Worm (Caenorhabditis elegans) whole organism, midembryonic: ENCODE results near the gene C16C4.18.

Experiments used
- T22C8.4 ChIP-seq: fragments of 200-800 bp; sonication (Bioruptor generic); IDR thresholded peaks from 2 replicates; pipeline ENCODE4 v1.3.6; 2022; ENCODE audit warnings: missing genetic modification characterization, missing compliant biosample characterization
- cog-1 ChIP-seq: sonication (generic microtip); optimal IDR thresholded peaks from 2 replicates; lab custom pipeline; 2016; ENCODE audit warnings: missing genetic modification characterization, missing compliant biosample characterization
- flt-1 ChIP-seq: fragments of 200-800 bp; sonication (Bioruptor generic); IDR thresholded peaks from 2 replicates; pipeline ENCODE4 v1.3.6; 2022; ENCODE audit warnings: missing genetic modification characterization, missing compliant biosample characterization
- klf-2 ChIP-seq: fragments of 200-800 bp; sonication (Bioruptor generic); conservative IDR thresholded peaks from 2 replicates; pipeline ENCODE4 v1.3.6; 2022; ENCODE audit warnings: missing genetic modification reagents, missing genetic modification characterization, missing compliant biosample characterization
- med-1 ChIP-seq: sonication (generic microtip); optimal IDR thresholded peaks from 2 replicates; lab custom pipeline; 2017; ENCODE audit warnings: missing genetic modification characterization, mild to moderate bottlenecking, missing compliant biosample characterization, antibody characterized with exemption, missing genetic modification reagents; ENCODE audit not compliant: insufficient read depth
- ref-1 ChIP-seq: fragments of 200-800 bp; sonication (Bioruptor generic); conservative IDR thresholded peaks from 2 replicates; pipeline ENCODE4 v1.3.6; 2022; ENCODE audit warnings: missing genetic modification reagents, missing genetic modification characterization, missing compliant biosample characterization
- tab-1 ChIP-seq: fragments of 200-800 bp; sonication (Bioruptor generic); IDR thresholded peaks from 2 replicates; pipeline ENCODE4 v1.3.6; 2022; ENCODE audit warnings: missing genetic modification characterization, missing compliant biosample characterization
- ztf-23 ChIP-seq: fragments of 200-800 bp; sonication (Bioruptor generic); IDR thresholded peaks from 2 replicates; pipeline ENCODE4 v1.3.6; 2022; ENCODE audit warnings: missing genetic modification reagents, missing genetic modification characterization, missing compliant biosample characterization
- ztf-29 ChIP-seq: fragments of 200-800 bp; sonication (Bioruptor generic); IDR thresholded peaks from 2 replicates; pipeline ENCODE4 v1.3.6; 2022; ENCODE audit warnings: missing genetic modification reagents, missing genetic modification characterization, missing compliant biosample characterization

The C16C4.18 gene

ce11 chrII:1818300-1818699 is 42.8 kb downstream of the C16C4.18 start, which contains the start of gene fbxb-10:
TSS of gene fbxb-10 (minus strand) at chrII:1818400.
- no peak for TF ChIP-seq med-1 (GFP tag; lab: Kevin White, UChicago)
- TF ChIP-seq T22C8.4 (GFP tag; lab: Robert Waterston, UW) = no peak
- TF ChIP-seq ztf-23 = no peak
- no peak for TF ChIP-seq flt-1 (GFP tag; lab: Robert Waterston, UW)
- no peak for TF ChIP-seq ref-1 (GFP tag; lab: Robert Waterston, UW)

ce11 chrII:1816053-1816452 is 45.1 kb downstream of the C16C4.18 start:
- TF ChIP-seq med-1 (GFP tag; lab: Kevin White, UChicago) = no peak
- no peak for TF ChIP-seq ztf-23
- TF ChIP-seq cog-1 (tag; lab: Kevin White, UChicago) = no peak
- no peak for TF ChIP-seq ref-1 (GFP tag; lab: Robert Waterston, UW)
- no peak for TF ChIP-seq T22C8.4 (GFP tag; lab: Robert Waterston, UW)
- TF ChIP-seq klf-2 (GFP tag; lab: Robert Waterston, UW) = no peak
- no peak for TF ChIP-seq tab-1 (GFP tag; lab: Robert Waterston, UW)
- TF ChIP-seq ztf-29 (GFP tag; lab: Robert Waterston, UW) = no peak
- TF ChIP-seq flt-1 (GFP tag; lab: Robert Waterston, UW) = no peak
